Worm (Caenorhabditis elegans) whole organism, L2 larva: Measurements from ENCODE around the gene epg-7.
A peak's percentile ranks its signal among the peaks of the same experiment; 100 is the strongest.

Experiments
- C34F6.9 ChIP-seq: fragments of 150-350 bp; optimal IDR thresholded peaks from 2 replicates; lab custom pipeline; 2014; ENCODE audit warnings: missing biosample characterization, missing genetic modification characterization
- F13H6.1 ChIP-seq: sonication (generic microtip); optimal IDR thresholded peaks from 2 replicates; lab custom pipeline; 2016; ENCODE audit warnings: missing genetic modification characterization, missing compliant biosample characterization
- R02D3.7 ChIP-seq: fragments of 150-350 bp; optimal IDR thresholded peaks from 2 replicates; lab custom pipeline; 2014; ENCODE audit warnings: missing biosample characterization, missing genetic modification characterization
- Y55F3AM.14 ChIP-seq: fragments of 200-800 bp; sonication (Bioruptor generic); optimal IDR thresholded peaks from 2 replicates; lab custom pipeline; 2018; ENCODE audit warnings: mild to moderate bottlenecking, missing genetic modification characterization, missing compliant biosample characterization
- ZK546.5 ChIP-seq: sonication (generic microtip); optimal IDR thresholded peaks from 2 replicates; lab custom pipeline; 2017; ENCODE audit warnings: missing biosample characterization, missing genetic modification characterization
- aly-2 ChIP-seq: fragments of 150-350 bp; optimal IDR thresholded peaks from 2 replicates; lab custom pipeline; 2014; ENCODE audit warnings: missing biosample characterization, missing genetic modification characterization
- blmp-1 ChIP-seq: sonication (generic microtip); optimal IDR thresholded peaks from 2 replicates; lab custom pipeline; 2017; ENCODE audit warnings: missing genetic modification characterization, mild to moderate bottlenecking, missing compliant biosample characterization, antibody characterized with exemption, moderate library complexity; ENCODE audit not compliant: insufficient read depth
- ceh-16 ChIP-seq: fragments of 150-350 bp; optimal IDR thresholded peaks from 2 replicates; lab custom pipeline; 2014; ENCODE audit warnings: missing biosample characterization, missing genetic modification characterization
- ceh-82 ChIP-seq: fragments of 150-350 bp; optimal IDR thresholded peaks from 2 replicates; lab custom pipeline; 2014; ENCODE audit warnings: missing biosample characterization, missing genetic modification characterization
- crh-2 ChIP-seq: sonication (generic microtip); optimal IDR thresholded peaks from 2 replicates; lab custom pipeline; 2017; ENCODE audit warnings: missing biosample characterization, missing genetic modification characterization
- dmd-4 ChIP-seq: sonication (generic microtip); optimal IDR thresholded peaks from 2 replicates; lab custom pipeline; 2017; ENCODE audit warnings: missing biosample characterization, missing genetic modification characterization
- egl-27 ChIP-seq: sonication (generic microtip); optimal IDR thresholded peaks from 3 replicates; lab custom pipeline; 2017; ENCODE audit warnings: missing biosample characterization, missing genetic modification reagents, missing genetic modification characterization
- elt-1 ChIP-seq: fragments of 150-350 bp; optimal IDR thresholded peaks from 2 replicates; lab custom pipeline; 2014; ENCODE audit warnings: missing biosample characterization, missing genetic modification characterization
- elt-3 ChIP-seq: sonication (generic microtip); optimal IDR thresholded peaks from 2 replicates; lab custom pipeline; 2017; ENCODE audit warnings: missing biosample characterization, missing genetic modification characterization
- fos-1 ChIP-seq: fragments of 150-350 bp; optimal IDR thresholded peaks from 2 replicates; lab custom pipeline; 2014; ENCODE audit warnings: missing biosample characterization, missing genetic modification characterization
- gmeb-1 ChIP-seq: fragments of 150-350 bp; optimal IDR thresholded peaks from 2 replicates; lab custom pipeline; 2014; ENCODE audit warnings: missing biosample characterization, missing genetic modification characterization
- lin-11 ChIP-seq: fragments of 150-350 bp; sonication (generic microtip); optimal IDR thresholded peaks from 2 replicates; lab custom pipeline; 2014; ENCODE audit warnings: missing biosample characterization, missing genetic modification characterization, inconsistent platforms, mixed read lengths
- lin-39 ChIP-seq: fragments of 150-350 bp; optimal IDR thresholded peaks from 2 replicates; lab custom pipeline; 2014; ENCODE audit warnings: missing biosample characterization, missing genetic modification reagents, missing genetic modification characterization
- lsy-2 ChIP-seq, 2 experiments: fragments of 150-350 bp in 1 of 2; sonication (generic microtip) in 1 of 2; optimal IDR thresholded peaks; 2 replicates each; lab custom pipeline; 2014 to 2017; ENCODE audit warnings: missing biosample characterization in 2 of 2, missing genetic modification characterization in 2 of 2
- mab-5 ChIP-seq: fragments of 150-350 bp; optimal IDR thresholded peaks from 2 replicates; lab custom pipeline; 2014; ENCODE audit warnings: missing biosample characterization, missing genetic modification characterization
- mdl-1 ChIP-seq, 2 experiments: fragments of 150-350 bp in 1 of 2; sonication (generic microtip) in 1 of 2; optimal IDR thresholded peaks; 2 replicates each; lab custom pipeline; 2017; ENCODE audit warnings: missing biosample characterization in 2 of 2, missing genetic modification characterization in 2 of 2
- nhr-10 ChIP-seq: sonication (generic microtip); optimal IDR thresholded peaks from 2 replicates; lab custom pipeline; 2017; ENCODE audit warnings: missing biosample characterization, missing genetic modification characterization
- nhr-11 ChIP-seq: fragments of 150-350 bp; optimal IDR thresholded peaks from 2 replicates; lab custom pipeline; 2014; ENCODE audit warnings: missing biosample characterization, missing genetic modification characterization
- nhr-12 ChIP-seq: fragments of 150-350 bp; optimal IDR thresholded peaks from 2 replicates; lab custom pipeline; 2014; ENCODE audit warnings: missing biosample characterization, missing genetic modification characterization
- nhr-129 ChIP-seq: fragments of 150-350 bp; optimal IDR thresholded peaks from 2 replicates; lab custom pipeline; 2014; ENCODE audit warnings: missing biosample characterization, missing genetic modification characterization
- nhr-21 ChIP-seq: fragments of 150-350 bp; optimal IDR thresholded peaks from 2 replicates; lab custom pipeline; 2014; ENCODE audit warnings: missing biosample characterization, missing genetic modification characterization
- nhr-23 ChIP-seq: fragments of 150-350 bp; optimal IDR thresholded peaks from 2 replicates; lab custom pipeline; 2014; ENCODE audit warnings: missing biosample characterization, missing genetic modification reagents, missing genetic modification characterization
- nhr-237 ChIP-seq: fragments of 150-350 bp; optimal IDR thresholded peaks from 2 replicates; lab custom pipeline; 2014; ENCODE audit warnings: missing biosample characterization, missing genetic modification characterization
- nhr-25 ChIP-seq: fragments of 150-350 bp; sonication (generic microtip); optimal IDR thresholded peaks from 3 replicates; lab custom pipeline; 2014; ENCODE audit warnings: missing biosample characterization, missing genetic modification characterization
- nhr-6 ChIP-seq: fragments of 150-350 bp; optimal IDR thresholded peaks from 2 replicates; lab custom pipeline; 2014; ENCODE audit warnings: missing biosample characterization, missing genetic modification characterization
- peb-1 ChIP-seq: fragments of 150-350 bp; optimal IDR thresholded peaks from 2 replicates; lab custom pipeline; 2014; ENCODE audit warnings: missing biosample characterization, missing genetic modification characterization
- sem-4 ChIP-seq: fragments of 150-350 bp; optimal IDR thresholded peaks from 2 replicates; lab custom pipeline; 2014; ENCODE audit warnings: missing biosample characterization, missing genetic modification reagents, missing genetic modification characterization
- skn-1 ChIP-seq: sonication (generic microtip); optimal IDR thresholded peaks from 2 replicates; lab custom pipeline; 2017; ENCODE audit warnings: missing biosample characterization, missing genetic modification characterization
- sma-3 ChIP-seq: sonication (generic microtip); optimal IDR thresholded peaks from 2 replicates; lab custom pipeline; 2016; ENCODE audit warnings: missing genetic modification reagents, missing genetic modification characterization, missing compliant biosample characterization
- sma-9 ChIP-seq, 2 experiments: fragments of 150-350 bp in 1 of 2; sonication (generic microtip) in 1 of 2; optimal IDR thresholded peaks; 2 replicates each; lab custom pipeline; 2014 to 2016; ENCODE audit warnings: missing genetic modification characterization in 2 of 2, mild to moderate bottlenecking in 1 of 2, missing biosample characterization in 1 of 2, missing compliant biosample characterization in 1 of 2, missing genetic modification reagents in 1 of 2, moderate library complexity in 1 of 2
- snpc-4 ChIP-seq: fragments of 150-350 bp; optimal IDR thresholded peaks from 2 replicates; lab custom pipeline; 2014; ENCODE audit warnings: missing biosample characterization, missing genetic modification characterization
- unc-55 ChIP-seq: fragments of 150-350 bp; sonication (generic microtip); optimal IDR thresholded peaks from 3 replicates; lab custom pipeline; 2014; ENCODE audit warnings: missing biosample characterization, missing genetic modification reagents, missing genetic modification characterization
- unc-62 ChIP-seq: fragments of 150-350 bp; optimal IDR thresholded peaks from 2 replicates; lab custom pipeline; 2014; ENCODE audit warnings: missing biosample characterization, missing genetic modification reagents, missing genetic modification characterization
- zag-1 ChIP-seq: fragments of 150-350 bp; optimal IDR thresholded peaks from 2 replicates; lab custom pipeline; 2014; ENCODE audit warnings: missing biosample characterization, missing genetic modification characterization
- ztf-4 ChIP-seq: fragments of 150-350 bp; optimal IDR thresholded peaks from 2 replicates; lab custom pipeline; 2014; ENCODE audit warnings: missing biosample characterization, missing genetic modification characterization

The epg-7 gene

ce11 chrX:7326967-7327651, 7.4 kb upstream of the epg-7 start, which contains the start of gene sng-1:
Gene sng-1, plus strand, starts transcription at chrX:7327601.
- TF ChIP-seq snpc-4 (tag; lab: Kevin White, UChicago) (no peak), nhr-23 (no peak), nhr-6 (tag; lab: Kevin White, UChicago) (no peak), unc-55 (peak; percentile 23), skn-1 (no peak), nhr-10 (no peak), R02D3.7 (tag; lab: Kevin White, UChicago) (no peak), unc-62 (GFP tag; lab: Kevin White, UChicago) (no peak), C34F6.9 (peak; percentile 43), F13H6.1 (tag; lab: Kevin White, UChicago) (peak; percentile 29), sem-4 (tag; lab: Kevin White, UChicago) (no peak), lsy-2 (tag; optimal IDR thresholded peaks at IDR 0.05; lab: Kevin White, UChicago) (peak in 1 of 2 experiments; percentile 13), egl-27 (tag; lab: Kevin White, UChicago) (no peak), zag-1 (tag; lab: Kevin White, UChicago) (peak; percentile 40), ztf-4 (no peak), peb-1 (tag; lab: Kevin White, UChicago) (no peak), sma-3 (GFP tag; lab: Kevin White, UChicago) (no peak), mab-5 (tag; lab: Kevin White, UChicago) (no peak), nhr-129 (tag; lab: Kevin White, UChicago) (peak; percentile 5), aly-2 (tag; lab: Kevin White, UChicago) (no peak), dmd-4 (no peak), ZK546.5 (no peak), mdl-1 (tag; optimal IDR thresholded peaks at IDR 0.05; lab: Kevin White, UChicago) (no peak), crh-2 (tag; lab: Kevin White, UChicago) (no peak), blmp-1 (tag; lab: Kevin White, UChicago) (no peak)

ce11 chrX:7328065-7328564, 6.4 kb upstream of the epg-7 start:
- peak; percentile 20 for TF ChIP-seq unc-55
- no peak for TF ChIP-seq gmeb-1 (tag; lab: Kevin White, UChicago)

ce11 chrX:7329601-7330000, 4.9 kb upstream of the epg-7 start, which contains the start of gene ttr-59:
Gene ttr-59, plus strand, starts transcription at chrX:7329818.
- TF ChIP-seq lin-11 (tag; lab: Kevin White, UChicago) (no peak), sem-4 (tag; lab: Kevin White, UChicago) (no peak), dmd-4 (no peak), ceh-82 (tag; lab: Kevin White, UChicago) (no peak), unc-55 (no peak), blmp-1 (tag; lab: Kevin White, UChicago) (peak; percentile 69), F13H6.1 (tag; lab: Kevin White, UChicago) (no peak), egl-27 (tag; lab: Kevin White, UChicago) (no peak), sma-3 (GFP tag; lab: Kevin White, UChicago) (peak; percentile 65), nhr-237 (no peak), sma-9 (GFP tag; optimal IDR thresholded peaks at IDR 0.05; lab: Kevin White, UChicago) (no peak), sma-9 (tag; optimal IDR thresholded peaks at IDR 0.05; lab: Kevin White, UChicago) (no peak), elt-1 (no peak), ceh-16 (tag; lab: Kevin White, UChicago) (no peak), R02D3.7 (tag; lab: Kevin White, UChicago) (no peak), nhr-6 (tag; lab: Kevin White, UChicago) (no peak), ztf-4 (no peak), nhr-25 (tag; lab: Kevin White, UChicago) (peak; percentile 51), Y55F3AM.14 (GFP tag; lab: Kevin White, UChicago) (no peak), fos-1 (no peak), C34F6.9 (no peak), nhr-12 (tag; lab: Kevin White, UChicago) (no peak), ZK546.5 (no peak), lin-39 (no peak), elt-3 (tag; lab: Kevin White, UChicago) (no peak), unc-62 (GFP tag; lab: Kevin White, UChicago) (no peak), nhr-21 (tag; lab: Kevin White, UChicago) (peak; percentile 25), nhr-11 (no peak)
